Worm (Caenorhabditis elegans) whole organism, L4/young adult: Measurements from ENCODE around the gene T20G5.13.

ENCODE experiments used
- W03F9.2 ChIP-seq: fragments of 150-350 bp; optimal IDR thresholded peaks from 2 replicates; lab custom pipeline; 2014; ENCODE audit warnings: missing biosample characterization, missing genetic modification characterization
- dao-5 ChIP-seq: sonication (generic microtip); optimal IDR thresholded peaks from 2 replicates; lab custom pipeline; 2016; ENCODE audit warnings: missing genotype, missing genetic modification characterization, moderate library complexity, missing compliant biosample characterization
- him-1 ChIP-seq: sonication (generic microtip); optimal IDR thresholded peaks from 2 replicates; lab custom pipeline; 2016; ENCODE audit warnings: missing genotype, missing genetic modification reagents, missing genetic modification characterization, missing compliant biosample characterization

DNA sequence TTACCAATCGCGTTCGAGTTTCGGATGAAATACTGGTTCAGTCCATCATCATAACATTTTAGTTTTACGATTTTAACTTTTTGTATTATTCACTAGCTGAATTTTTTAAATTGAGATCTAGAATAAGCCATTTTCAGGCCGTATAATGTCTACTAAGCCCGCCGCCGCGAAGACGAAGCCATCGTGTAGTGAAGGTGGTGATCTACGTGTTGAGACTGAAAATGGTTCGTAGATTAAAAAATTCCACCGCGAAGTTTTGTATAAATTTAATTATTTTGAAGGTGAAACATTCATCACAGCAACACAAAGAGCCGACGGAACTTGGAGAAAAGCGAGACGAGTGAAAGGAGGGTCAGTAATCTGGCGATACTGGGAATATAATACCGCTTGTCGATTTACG is 8.6 kb upstream of the T20G5.13 start, which contains the start of gene T20G5.9:
- no peak for TF ChIP-seq him-1 (tag; lab: Kevin White, UChicago)
- TF ChIP-seq dao-5: no peak
- no peak for TF ChIP-seq W03F9.2 (tag; lab: Kevin White, UChicago)
